Fruit fly (Drosophila melanogaster) whole organism, wandering third instar larva: ENCODE results near the gene CG4318.

Experiments
- Abd-B ChIP-seq: fragments of >200 bp; optimal IDR thresholded peaks from 2 replicates; lab custom pipeline; 2017; ENCODE audit warnings: missing biosample characterization, missing genetic modification characterization
- Dfd ChIP-seq: fragments of >200 bp; optimal IDR thresholded peaks from 2 replicates; lab custom pipeline; 2017; ENCODE audit warnings: missing biosample characterization, missing genetic modification characterization
- Hr83 ChIP-seq: fragments of 200-300 bp; sonication (Bioruptor generic); optimal IDR thresholded peaks from 2 replicates; lab custom pipeline; 2016; ENCODE audit warnings: missing biosample characterization, mild to moderate bottlenecking, missing genetic modification characterization, moderate library complexity; ENCODE audit not compliant: poor library complexity, severe bottlenecking
- Myc ChIP-seq: fragments of >200 bp; optimal IDR thresholded peaks from 2 replicates; lab custom pipeline; 2017
- OdsH ChIP-seq: fragments of 200-800 bp; sonication (Bioruptor generic); optimal IDR thresholded peaks from 2 replicates; lab custom pipeline; 2016; ENCODE audit warnings: missing biosample characterization, mild to moderate bottlenecking, missing genetic modification characterization
- h ChIP-seq: fragments of 200-800 bp; sonication (Bioruptor generic); optimal IDR thresholded peaks from 3 replicates; lab custom pipeline; 2016; ENCODE audit warnings: missing biosample characterization, mild to moderate bottlenecking, missing genetic modification characterization
- pan ChIP-seq: fragments of >200 bp; optimal IDR thresholded peaks from 2 replicates; lab custom pipeline; 2017
- psq ChIP-seq: fragments of 200-800 bp; sonication (Bioruptor generic); optimal IDR thresholded peaks from 3 replicates; lab custom pipeline; 2017; ENCODE audit warnings: missing biosample characterization, mild to moderate bottlenecking, missing genetic modification characterization, moderate library complexity
- rgr ChIP-seq: fragments of 200-800 bp; sonication (Bioruptor generic); optimal IDR thresholded peaks from 3 replicates; lab custom pipeline; 2016; ENCODE audit warnings: missing biosample characterization, mild to moderate bottlenecking, missing genetic modification characterization
- usp ChIP-seq: fragments of >200 bp; optimal IDR thresholded peaks from 2 replicates; lab custom pipeline; 2017; ENCODE audit warnings: missing biosample characterization, missing genetic modification characterization

dm6 chrX:13159481-13159880, 4.8 kb upstream of the CG4318 start, which contains the start of the genes Bap60 and CG12096:
- TF ChIP-seq usp (GFP tag; lab: Kevin White, UChicago) (no peak), Abd-B (GFP tag; lab: Kevin White, UChicago) (no peak), h (GFP tag; lab: Kevin White, UChicago) (peak; percentile 79), OdsH (peak; percentile 62), pan (lab: Kevin White, UChicago) (no peak), Dfd (no peak), Hr83 (no peak), Myc (lab: Kevin White, UChicago) (peak; percentile 58), psq (GFP tag; lab: Kevin White, UChicago) (peak; percentile 60), rgr (GFP tag; lab: Kevin White, UChicago) (peak; percentile 80)
